Worm (Caenorhabditis elegans) whole organism, L4 larva: ENCODE results near the gene Y39A1C.1.
A peak's percentile ranks its signal among the peaks of the same experiment; 100 is the strongest.

Source experiments
- D1046.2 ChIP-seq: fragments of 200-800 bp; sonication (Bioruptor generic); IDR thresholded peaks from 2 replicates; pipeline ENCODE4 v1.3.6; 2022; ENCODE audit warnings: missing genetic modification characterization, missing compliant biosample characterization
- F37D6.2 ChIP-seq: sonication (generic microtip); optimal IDR thresholded peaks from 2 replicates; lab custom pipeline; 2016; ENCODE audit warnings: mild to moderate bottlenecking, missing genetic modification characterization, missing compliant biosample characterization
- F49E8.2 ChIP-seq: sonication (generic microtip); optimal IDR thresholded peaks from 2 replicates; lab custom pipeline; 2016; ENCODE audit warnings: missing compliant biosample characterization, mild to moderate bottlenecking, missing genetic modification characterization, borderline replicate concordance
- Y5F2A.4 ChIP-seq: fragments of 200-800 bp; sonication (Bioruptor generic); optimal IDR thresholded peaks from 2 replicates; lab custom pipeline; 2018; ENCODE audit warnings: mild to moderate bottlenecking, missing genetic modification characterization, missing compliant biosample characterization
- Y75B8A.6 ChIP-seq: fragments of 200-800 bp; sonication (Bioruptor generic); IDR thresholded peaks from 2 replicates; pipeline ENCODE4 v1.3.6; 2022; ENCODE audit warnings: missing genetic modification reagents, missing genetic modification characterization, missing compliant biosample characterization
- ZK337.2 ChIP-seq: fragments of 200-800 bp; sonication (Bioruptor generic); IDR thresholded peaks from 2 replicates; pipeline ENCODE4 v1.3.6; 2022; ENCODE audit warnings: missing genetic modification reagents, missing genetic modification characterization, missing compliant biosample characterization
- ZK546.5 ChIP-seq, 2 experiments: sonication (generic microtip); optimal IDR thresholded peaks; 2 replicates each; lab custom pipeline; 2017; ENCODE audit warnings: missing biosample characterization in 2 of 2, missing genetic modification characterization in 2 of 2
- ceh-32 ChIP-seq: sonication (generic microtip); optimal IDR thresholded peaks from 2 replicates; lab custom pipeline; 2016; ENCODE audit warnings: mild to moderate bottlenecking, missing genetic modification characterization, missing compliant biosample characterization; ENCODE audit not compliant: poor library complexity
- ceh-44 ChIP-seq: fragments of 200-800 bp; sonication (Bioruptor generic); IDR thresholded peaks from 2 replicates; pipeline ENCODE4 v1.3.6; 2022; ENCODE audit warnings: missing genetic modification reagents, missing genetic modification characterization, missing compliant biosample characterization
- ceh-62 ChIP-seq: sonication (generic microtip); optimal IDR thresholded peaks from 2 replicates; lab custom pipeline; 2017; ENCODE audit warnings: missing biosample characterization, missing genetic modification characterization
- ceh-82 ChIP-seq: sonication (generic microtip); optimal IDR thresholded peaks from 2 replicates; lab custom pipeline; 2017; ENCODE audit warnings: missing biosample characterization, missing genetic modification characterization
- ces-1 ChIP-seq: fragments of 150-350 bp; sonication (generic microtip); optimal IDR thresholded peaks from 4 replicates; lab custom pipeline; 2014; ENCODE audit warnings: missing biosample characterization, missing genetic modification reagents, missing genetic modification characterization
- cey-2 ChIP-seq: sonication (generic microtip); optimal IDR thresholded peaks from 3 replicates; lab custom pipeline; 2017; ENCODE audit warnings: missing genetic modification characterization, mild to moderate bottlenecking, missing compliant biosample characterization, antibody characterized with exemption, borderline replicate concordance; ENCODE audit not compliant: insufficient read depth
- dmd-8 ChIP-seq: fragments of 200-800 bp; sonication (Bioruptor generic); IDR thresholded peaks from 2 replicates; pipeline ENCODE4 v1.3.6; 2022; ENCODE audit warnings: missing genetic modification characterization, missing compliant biosample characterization
- dmd-9 ChIP-seq: fragments of 200-800 bp; sonication (Bioruptor generic); IDR thresholded peaks from 2 replicates; pipeline ENCODE4 v1.3.6; 2022; ENCODE audit warnings: missing genetic modification reagents, missing genetic modification characterization, missing compliant biosample characterization
- duxl-1 ChIP-seq: sonication (generic microtip); optimal IDR thresholded peaks from 2 replicates; lab custom pipeline; 2016; ENCODE audit warnings: mild to moderate bottlenecking, missing genetic modification characterization, moderate library complexity, missing compliant biosample characterization; ENCODE audit not compliant: poor library complexity
- dve-1 ChIP-seq: sonication (generic microtip); optimal IDR thresholded peaks from 2 replicates; lab custom pipeline; 2017; ENCODE audit warnings: antibody characterized with exemption, mild to moderate bottlenecking, missing genetic modification characterization, missing compliant biosample characterization; ENCODE audit not compliant: insufficient read depth
- egl-43 ChIP-seq: fragments of 200-800 bp; sonication (Bioruptor generic); IDR thresholded peaks from 2 replicates; pipeline ENCODE4 v1.3.6; 2022; ENCODE audit warnings: missing genetic modification reagents, missing genetic modification characterization, missing compliant biosample characterization
- fkh-10 ChIP-seq: fragments of 150-350 bp; optimal IDR thresholded peaks from 2 replicates; lab custom pipeline; 2014; ENCODE audit warnings: missing biosample characterization, missing genetic modification reagents, missing genetic modification characterization
- gei-8 ChIP-seq: fragments of 200-800 bp; sonication (Bioruptor generic); optimal IDR thresholded peaks from 2 replicates; lab custom pipeline; 2018; ENCODE audit warnings: mild to moderate bottlenecking, missing genetic modification characterization, missing compliant biosample characterization
- hif-1 ChIP-seq, 2 experiments: sonication (generic microtip); optimal IDR thresholded peaks; 2 replicates each; lab custom pipeline; 2016 to 2017; ENCODE audit warnings: missing compliant biosample characterization in 2 of 2, missing genetic modification characterization in 2 of 2, missing genetic modification reagents in 2 of 2, missing genotype in 2 of 2, mild to moderate bottlenecking in 1 of 2
- hlh-11 ChIP-seq: fragments of 200-800 bp; sonication (Bioruptor generic); optimal IDR thresholded peaks from 2 replicates; lab custom pipeline; 2018; ENCODE audit warnings: mild to moderate bottlenecking, missing genetic modification characterization, missing compliant biosample characterization
- hlh-30 ChIP-seq: sonication (generic microtip); optimal IDR thresholded peaks from 2 replicates; lab custom pipeline; 2017; ENCODE audit warnings: antibody characterized with exemption, mild to moderate bottlenecking, missing genetic modification characterization, missing compliant biosample characterization; ENCODE audit not compliant: insufficient read depth
- lim-7 ChIP-seq: fragments of 200-800 bp; sonication (Bioruptor generic); IDR thresholded peaks from 2 replicates; pipeline ENCODE4 v1.3.6; 2022; ENCODE audit warnings: missing genetic modification characterization, missing compliant biosample characterization
- lin-13 ChIP-seq: fragments of 150-350 bp; optimal IDR thresholded peaks from 2 replicates; lab custom pipeline; 2014; ENCODE audit warnings: missing biosample characterization, missing genetic modification reagents, missing genetic modification characterization
- lin-15B ChIP-seq: fragments of 150-350 bp; sonication (generic microtip); optimal IDR thresholded peaks from 3 replicates; lab custom pipeline; 2014; ENCODE audit warnings: missing biosample characterization, missing genetic modification characterization
- lin-39 ChIP-seq: fragments of 150-350 bp; optimal IDR thresholded peaks from 2 replicates; lab custom pipeline; 2014; ENCODE audit warnings: missing biosample characterization, missing genetic modification reagents, missing genetic modification characterization
- lsy-2 ChIP-seq, 2 experiments: fragments of 150-350 bp in 1 of 2; sonication (generic microtip) in 1 of 2; optimal IDR thresholded peaks; 2 replicates each; lab custom pipeline; 2014 to 2017; ENCODE audit warnings: missing biosample characterization in 2 of 2, missing genetic modification characterization in 2 of 2
- madf-9 ChIP-seq: fragments of 200-800 bp; sonication (Bioruptor generic); conservative IDR thresholded peaks from 2 replicates; pipeline ENCODE4 v1.3.6; 2022; ENCODE audit warnings: missing genetic modification reagents, missing genetic modification characterization, missing compliant biosample characterization
- mes-2 ChIP-seq: sonication (generic microtip); optimal IDR thresholded peaks from 2 replicates; lab custom pipeline; 2016; ENCODE audit warnings: missing genotype, mild to moderate bottlenecking, missing genetic modification characterization, missing compliant biosample characterization; ENCODE audit not compliant: poor library complexity, severe bottlenecking
- mxl-2 ChIP-seq: fragments of 200-800 bp; sonication (Bioruptor generic); conservative IDR thresholded peaks from 2 replicates; pipeline ENCODE4 v1.3.6; 2022; ENCODE audit warnings: missing genetic modification reagents, missing genetic modification characterization, missing compliant biosample characterization
- mxl-3 ChIP-seq: fragments of 200-800 bp; sonication (Bioruptor generic); optimal IDR thresholded peaks from 2 replicates; lab custom pipeline; 2018; ENCODE audit warnings: mild to moderate bottlenecking, missing genetic modification characterization, missing compliant biosample characterization
- nhr-102 ChIP-seq: sonication (generic microtip); optimal IDR thresholded peaks from 2 replicates; lab custom pipeline; 2016; ENCODE audit warnings: mild to moderate bottlenecking, missing genetic modification characterization, moderate library complexity, missing compliant biosample characterization
- nhr-11 ChIP-seq: fragments of 150-350 bp; optimal IDR thresholded peaks from 2 replicates; lab custom pipeline; 2014; ENCODE audit warnings: missing biosample characterization, missing genetic modification characterization
- nhr-111 ChIP-seq: fragments of 200-800 bp; sonication (Bioruptor generic); optimal IDR thresholded peaks from 2 replicates; lab custom pipeline; 2018; ENCODE audit warnings: mild to moderate bottlenecking, missing genetic modification characterization, missing compliant biosample characterization
- nhr-237 ChIP-seq: sonication (generic microtip); optimal IDR thresholded peaks from 2 replicates; lab custom pipeline; 2017; ENCODE audit warnings: missing biosample characterization, missing genetic modification characterization
- nhr-25 ChIP-seq: sonication (generic microtip); optimal IDR thresholded peaks from 2 replicates; lab custom pipeline; 2017; ENCODE audit warnings: missing genetic modification characterization, mild to moderate bottlenecking, missing compliant biosample characterization, antibody characterized with exemption, moderate library complexity, borderline replicate concordance; ENCODE audit not compliant: insufficient read depth
- php-3 ChIP-seq: fragments of 200-800 bp; sonication (Bioruptor generic); IDR thresholded peaks from 2 replicates; pipeline ENCODE4 v1.3.6; 2022; ENCODE audit warnings: missing genetic modification reagents, missing genetic modification characterization, missing compliant biosample characterization
- pqm-1 ChIP-seq: sonication (generic microtip); optimal IDR thresholded peaks from 2 replicates; lab custom pipeline; 2017; ENCODE audit warnings: missing biosample characterization, missing genetic modification characterization
- rbr-2 ChIP-seq: sonication (generic microtip); optimal IDR thresholded peaks from 2 replicates; lab custom pipeline; 2016; ENCODE audit warnings: missing genotype, missing genetic modification characterization, missing compliant biosample characterization
- saeg-2 ChIP-seq: fragments of 200-800 bp; sonication (Bioruptor generic); IDR thresholded peaks from 2 replicates; pipeline ENCODE4 v1.3.6; 2022; ENCODE audit warnings: missing genetic modification reagents, missing genetic modification characterization, missing compliant biosample characterization
- sdz-12 ChIP-seq: fragments of 200-800 bp; sonication (Bioruptor generic); optimal IDR thresholded peaks from 2 replicates; lab custom pipeline; 2018; ENCODE audit warnings: mild to moderate bottlenecking, missing genetic modification characterization, missing compliant biosample characterization
- set-16 ChIP-seq: fragments of 200-800 bp; sonication (Bioruptor generic); IDR thresholded peaks from 2 replicates; pipeline ENCODE4 v1.3.6; 2022; ENCODE audit warnings: missing genetic modification reagents, missing genetic modification characterization, missing compliant biosample characterization
- snpc-4 ChIP-seq: fragments of 150-350 bp; optimal IDR thresholded peaks from 2 replicates; lab custom pipeline; 2014; ENCODE audit warnings: missing biosample characterization, missing genetic modification characterization
- tag-97 ChIP-seq: fragments of 200-800 bp; sonication (Bioruptor generic); IDR thresholded peaks from 2 replicates; pipeline ENCODE4 v1.3.6; 2022; ENCODE audit warnings: missing genetic modification characterization, missing compliant biosample characterization
- unc-130 ChIP-seq: sonication (generic microtip); optimal IDR thresholded peaks from 2 replicates; lab custom pipeline; 2016; ENCODE audit warnings: missing genetic modification reagents, missing genetic modification characterization, missing compliant biosample characterization
- unc-39 ChIP-seq: sonication (generic microtip); optimal IDR thresholded peaks from 2 replicates; lab custom pipeline; 2017; ENCODE audit warnings: missing biosample characterization, missing genetic modification characterization
- vab-7 ChIP-seq: fragments of 200-800 bp; sonication (Bioruptor generic); IDR thresholded peaks from 2 replicates; pipeline ENCODE4 v1.3.6; 2022; ENCODE audit warnings: missing genetic modification reagents, missing genetic modification characterization, missing compliant biosample characterization
- zag-1 ChIP-seq: fragments of 150-350 bp; optimal IDR thresholded peaks from 2 replicates; lab custom pipeline; 2014; ENCODE audit warnings: missing biosample characterization, missing genetic modification characterization

Y39A1C.1 gene

ce11 chrIII:10848858-10849257 lies 6.4 kb upstream of the Y39A1C.1 start, which contains the start of the genes fbxb-85 and hex-3 (continued):
- peak; percentile 56 to 96 for TF ChIP-seq lsy-2 (tag; optimal IDR thresholded peaks at IDR 0.05; lab: Kevin White, UChicago)
- TF ChIP-seq hif-1 (tag; optimal IDR thresholded peaks at IDR 0.05; lab: Kevin White, UChicago): peak; percentile 60 to 75
- peak; percentile 73; the same call in 1 of the 2 replicates for TF ChIP-seq D1046.2
- TF ChIP-seq gei-8 (GFP tag; lab: Kevin White, UChicago): no peak
- TF ChIP-seq set-16 (GFP tag; lab: Robert Waterston, UW): peak; percentile 26; the same call in 1 of the 2 replicates
- peak; percentile 77 for TF ChIP-seq lin-13 (GFP tag; lab: Kevin White, UChicago)
- TF ChIP-seq ceh-62 (tag; lab: Kevin White, UChicago): no peak
- TF ChIP-seq lin-39 (tag; lab: Kevin White, UChicago): no peak
- TF ChIP-seq F49E8.2 (tag; lab: Kevin White, UChicago): peak; percentile 88
- peak; percentile 47 for TF ChIP-seq Y5F2A.4
- peak; percentile 64 for TF ChIP-seq zag-1 (tag; lab: Kevin White, UChicago)
- peak; percentile 60; the same call in 1 of the 2 replicates for TF ChIP-seq vab-7 (GFP tag; lab: Robert Waterston, UW)
- no peak for TF ChIP-seq tag-97 (GFP tag; lab: Robert Waterston, UW)
- TF ChIP-seq unc-130 (GFP tag; lab: Kevin White, UChicago): peak; percentile 67
- peak; percentile 95 for TF ChIP-seq mes-2
- no peak; the same call in 1 of the 2 replicates for TF ChIP-seq dmd-9 (GFP tag; lab: Robert Waterston, UW)
- peak; percentile 37; the same call in 1 of the 2 replicates for TF ChIP-seq madf-9
- peak; percentile 68 for TF ChIP-seq nhr-25
- TF ChIP-seq hlh-30 (tag; lab: Kevin White, UChicago): peak; percentile 81
- no peak for TF ChIP-seq nhr-111 (GFP tag; lab: Kevin White, UChicago)
- TF ChIP-seq cey-2 (tag; lab: Kevin White, UChicago): no peak
- no peak for TF ChIP-seq ZK546.5 (tag; optimal IDR thresholded peaks at IDR 0.05; lab: Kevin White, UChicago)
- TF ChIP-seq pqm-1: no peak
- TF ChIP-seq Y75B8A.6 (GFP tag; lab: Robert Waterston, UW): no peak
- TF ChIP-seq ceh-32 (tag; lab: Kevin White, UChicago): peak; percentile 80
- peak; percentile 73 for TF ChIP-seq nhr-11 (tag; lab: Kevin White, UChicago)
- TF ChIP-seq sdz-12: no peak
- TF ChIP-seq php-3 (GFP tag; lab: Robert Waterston, UW): peak; percentile 82
- peak; percentile 68; the same call in 1 of the 2 replicates for TF ChIP-seq ZK337.2 (GFP tag; lab: Robert Waterston, UW)
- peak; percentile 81; the same call in 1 of the 2 replicates for TF ChIP-seq egl-43 (GFP tag; lab: Robert Waterston, UW)
- peak; percentile 66; the same call in 1 of the 2 replicates for TF ChIP-seq ceh-44
- no peak for TF ChIP-seq dmd-8 (GFP tag; lab: Robert Waterston, UW)
- peak; percentile 89 for TF ChIP-seq fkh-10
- peak; percentile 94 for TF ChIP-seq rbr-2 (tag; lab: Kevin White, UChicago)
- TF ChIP-seq hlh-11: peak; percentile 91
- TF ChIP-seq ces-1 (GFP tag; lab: Kevin White, UChicago): peak; percentile 57
- no peak for TF ChIP-seq lim-7 (GFP tag; lab: Robert Waterston, UW)
- TF ChIP-seq unc-39: no peak
- TF ChIP-seq mxl-2: no peak
- TF ChIP-seq F37D6.2 (tag; lab: Kevin White, UChicago): peak; percentile 93
- peak; percentile 60 for TF ChIP-seq lin-15B (tag; lab: Kevin White, UChicago)
- TF ChIP-seq duxl-1 (tag; lab: Kevin White, UChicago): peak; percentile 89
- no peak for TF ChIP-seq snpc-4
- TF ChIP-seq mxl-3 (GFP tag; lab: Kevin White, UChicago): peak; percentile 63
- peak; percentile 83 for TF ChIP-seq saeg-2
- no peak for TF ChIP-seq nhr-237 (tag; lab: Kevin White, UChicago)
- peak; percentile 95 for TF ChIP-seq nhr-102 (tag; lab: Kevin White, UChicago)
- TF ChIP-seq ceh-82 (tag; lab: Kevin White, UChicago): no peak
- peak; percentile 98 for TF ChIP-seq dve-1 (tag; lab: Kevin White, UChicago)
